Worm (Caenorhabditis elegans) whole organism, L1 larva: ENCODE data around the gene F35F10.6.

Source experiments
- C34B4.2 ChIP-seq: sonication (generic microtip); optimal IDR thresholded peaks from 2 replicates; lab custom pipeline; 2017; ENCODE audit warnings: mild to moderate bottlenecking, missing genetic modification characterization, missing compliant biosample characterization
- F16B12.6 ChIP-seq: fragments of 150-350 bp; optimal IDR thresholded peaks from 2 replicates; lab custom pipeline; 2014; ENCODE audit warnings: missing biosample characterization, missing genetic modification characterization
- Y116A8C.19 ChIP-seq: sonication (generic microtip); optimal IDR thresholded peaks from 2 replicates; lab custom pipeline; 2016; ENCODE audit warnings: missing compliant biosample characterization, missing genetic modification characterization, borderline replicate concordance
- blmp-1 ChIP-seq: fragments of 150-350 bp; optimal IDR thresholded peaks from 2 replicates; lab custom pipeline; 2014; ENCODE audit warnings: missing biosample characterization, missing genetic modification characterization
- ces-1 ChIP-seq: fragments of 150-350 bp; optimal IDR thresholded peaks from 2 replicates; lab custom pipeline; 2014; ENCODE audit warnings: missing biosample characterization, missing genetic modification reagents, missing genetic modification characterization
- dpl-1 ChIP-seq, 3 experiments: fragments of 150-350 bp in 2 of 3; sonication (generic microtip) in 1 of 3; optimal IDR thresholded peaks; 2 replicates each; lab custom pipeline; 2014 to 2017; ENCODE audit warnings: missing biosample characterization in 3 of 3, missing genetic modification characterization in 3 of 3, missing genetic modification reagents in 3 of 3
- egl-13 ChIP-seq: sonication (generic microtip); optimal IDR thresholded peaks from 2 replicates; lab custom pipeline; 2016; ENCODE audit warnings: missing genotype, missing genetic modification reagents, missing genetic modification characterization, missing compliant biosample characterization
- ets-5 ChIP-seq: fragments of 200-800 bp; sonication (Bioruptor generic); IDR thresholded peaks from 2 replicates; pipeline ENCODE4 v1.3.6; 2022; ENCODE audit warnings: missing genetic modification characterization, missing compliant biosample characterization
- grh-1 ChIP-seq: fragments of 200-800 bp; sonication (Bioruptor generic); IDR thresholded peaks from 2 replicates; pipeline ENCODE4 v1.3.6; 2022; ENCODE audit warnings: missing genetic modification reagents, missing genetic modification characterization, missing compliant biosample characterization
- hlh-4 ChIP-seq: sonication (generic microtip); optimal IDR thresholded peaks from 2 replicates; lab custom pipeline; 2016; ENCODE audit warnings: mild to moderate bottlenecking, missing genetic modification characterization, missing compliant biosample characterization
- hpl-2 ChIP-seq: fragments of 150-350 bp; optimal IDR thresholded peaks from 2 replicates; lab custom pipeline; 2014; ENCODE audit warnings: missing biosample characterization, missing genetic modification reagents, missing genetic modification characterization
- irx-1 ChIP-seq: sonication (generic microtip); optimal IDR thresholded peaks from 2 replicates; lab custom pipeline; 2016; ENCODE audit warnings: missing genetic modification characterization, missing compliant biosample characterization
- isw-1 ChIP-seq: fragments of 200-800 bp; sonication (Bioruptor generic); IDR thresholded peaks from 2 replicates; pipeline ENCODE4 v1.3.6; 2022; ENCODE audit warnings: missing genetic modification characterization, missing compliant biosample characterization
- jun-1 ChIP-seq: fragments of 150-350 bp; optimal IDR thresholded peaks from 2 replicates; lab custom pipeline; 2014; ENCODE audit warnings: missing biosample characterization, missing genetic modification reagents, missing genetic modification characterization
- lin-13 ChIP-seq: fragments of 150-350 bp; optimal IDR thresholded peaks from 2 replicates; lab custom pipeline; 2014; ENCODE audit warnings: missing biosample characterization, missing genetic modification reagents, missing genetic modification characterization
- lin-14 ChIP-seq: fragments of 200-800 bp; sonication (Bioruptor generic); optimal IDR thresholded peaks from 2 replicates; lab custom pipeline; 2018; ENCODE audit warnings: mild to moderate bottlenecking, missing genetic modification characterization, moderate library complexity, missing compliant biosample characterization
- lin-15B ChIP-seq: fragments of 150-350 bp; sonication (generic microtip); optimal IDR thresholded peaks from 3 replicates; lab custom pipeline; 2014; ENCODE audit warnings: missing biosample characterization, missing genetic modification characterization
- lin-39 ChIP-seq: fragments of 150-350 bp; optimal IDR thresholded peaks from 2 replicates; lab custom pipeline; 2014; ENCODE audit warnings: missing biosample characterization, missing genetic modification reagents, missing genetic modification characterization
- lsy-2 ChIP-seq, 2 experiments: fragments of 150-350 bp; optimal IDR thresholded peaks; 2 replicates each; lab custom pipeline; 2014; ENCODE audit warnings: missing biosample characterization in 2 of 2, missing genetic modification characterization in 2 of 2
- mab-9 ChIP-seq: fragments of 200-800 bp; sonication (Bioruptor generic); IDR thresholded peaks from 2 replicates; pipeline ENCODE4 v1.3.6; 2022; ENCODE audit warnings: missing genetic modification reagents, missing genetic modification characterization, missing compliant biosample characterization
- mef-2 ChIP-seq: fragments of 150-350 bp; optimal IDR thresholded peaks from 2 replicates; lab custom pipeline; 2014; ENCODE audit warnings: missing biosample characterization, missing genetic modification characterization
- nhr-19 ChIP-seq: fragments of 200-800 bp; sonication (Bioruptor generic); conservative IDR thresholded peaks from 2 replicates; pipeline ENCODE4 v1.3.6; 2022; ENCODE audit warnings: missing genetic modification characterization, missing compliant biosample characterization
- nhr-20 ChIP-seq: sonication (generic microtip); optimal IDR thresholded peaks from 2 replicates; lab custom pipeline; 2016; ENCODE audit warnings: mild to moderate bottlenecking, missing genetic modification characterization, missing compliant biosample characterization
- nhr-28 ChIP-seq: fragments of 150-350 bp; optimal IDR thresholded peaks from 2 replicates; lab custom pipeline; 2014; ENCODE audit warnings: missing biosample characterization, missing genetic modification characterization
- nhr-71 ChIP-seq: sonication (generic microtip); optimal IDR thresholded peaks from 2 replicates; lab custom pipeline; 2016; ENCODE audit warnings: mild to moderate bottlenecking, missing genetic modification characterization, moderate library complexity, missing compliant biosample characterization
- nhr-76 ChIP-seq: sonication (generic microtip); optimal IDR thresholded peaks from 2 replicates; lab custom pipeline; 2017; ENCODE audit warnings: missing biosample characterization, missing genetic modification characterization
- nhr-85 ChIP-seq: sonication (generic microtip); peaks from one replicate; lab custom pipeline; 2016; ENCODE audit warnings: missing genetic modification characterization, inconsistent platforms, missing compliant biosample characterization
- nhr-90 ChIP-seq: sonication (generic microtip); optimal IDR thresholded peaks from 2 replicates; lab custom pipeline; 2016; ENCODE audit warnings: mild to moderate bottlenecking, missing genetic modification characterization, missing compliant biosample characterization; ENCODE audit not compliant: poor library complexity
- pax-3 ChIP-seq: fragments of 200-800 bp; sonication (Bioruptor generic); optimal IDR thresholded peaks from 2 replicates; lab custom pipeline; 2018; ENCODE audit warnings: mild to moderate bottlenecking, missing genetic modification characterization, moderate library complexity, missing compliant biosample characterization
- pqm-1 ChIP-seq: sonication (generic microtip); optimal IDR thresholded peaks from 3 replicates; lab custom pipeline; 2017; ENCODE audit warnings: missing biosample characterization, missing genetic modification characterization
- rnt-1 ChIP-seq: sonication (generic microtip); optimal IDR thresholded peaks from 2 replicates; lab custom pipeline; 2016; ENCODE audit warnings: mild to moderate bottlenecking, missing genetic modification characterization, moderate library complexity, missing compliant biosample characterization
- snpc-4 ChIP-seq: fragments of 150-350 bp; optimal IDR thresholded peaks from 2 replicates; lab custom pipeline; 2014; ENCODE audit warnings: missing biosample characterization, missing genetic modification characterization
- sox-4 ChIP-seq: sonication (generic microtip); optimal IDR thresholded peaks from 2 replicates; lab custom pipeline; 2016; ENCODE audit warnings: missing genetic modification characterization, missing compliant biosample characterization
- sptf-1 ChIP-seq: fragments of 150-350 bp; optimal IDR thresholded peaks from 2 replicates; lab custom pipeline; 2014; ENCODE audit warnings: missing biosample characterization, missing genetic modification characterization
- tlp-1 ChIP-seq: fragments of 150-350 bp; optimal IDR thresholded peaks from 2 replicates; lab custom pipeline; 2014; ENCODE audit warnings: missing biosample characterization, missing genetic modification characterization
- unc-30 ChIP-seq: sonication (generic microtip); optimal IDR thresholded peaks from 2 replicates; lab custom pipeline; 2017; ENCODE audit warnings: missing biosample characterization, missing genetic modification characterization
- unc-86 ChIP-seq: sonication (generic microtip); optimal IDR thresholded peaks from 2 replicates; lab custom pipeline; 2016; ENCODE audit warnings: missing genetic modification characterization, missing compliant biosample characterization
- unc-98 ChIP-seq: fragments of 200-800 bp; sonication (Bioruptor generic); IDR thresholded peaks from 2 replicates; pipeline ENCODE4 v1.3.6; 2022; ENCODE audit warnings: missing genetic modification characterization, missing compliant biosample characterization
- zag-1 ChIP-seq: fragments of 150-350 bp; optimal IDR thresholded peaks from 2 replicates; lab custom pipeline; 2014; ENCODE audit warnings: missing biosample characterization, missing genetic modification characterization

Gene F35F10.6

ce11 chrV:3278101-3278639 is 11.0 kb downstream of the F35F10.6 start, which contains the start of gene fbxa-64 (continued):
- TF ChIP-seq pax-3 (tag; lab: Kevin White, UChicago), result no peak
- TF ChIP-seq sox-4 (tag; lab: Kevin White, UChicago), result no peak
- TF ChIP-seq blmp-1 (tag; lab: Kevin White, UChicago), result peak; percentile 14
- TF ChIP-seq jun-1, result no peak
- no peak for TF ChIP-seq ets-5 (GFP tag; lab: Robert Waterston, UW)
- TF ChIP-seq nhr-20 (tag; lab: Kevin White, UChicago), result peak; percentile 10
- TF ChIP-seq lsy-2 (tag; optimal IDR thresholded peaks at IDR 0.05; lab: Kevin White, UChicago), result peak in 1 of 2 experiments; percentile 2
- no peak for TF ChIP-seq nhr-85 (tag; lab: Kevin White, UChicago)
- no peak for TF ChIP-seq C34B4.2 (tag; lab: Kevin White, UChicago)
- no peak for TF ChIP-seq hlh-4 (tag; lab: Kevin White, UChicago)
- no peak for TF ChIP-seq lin-15B (tag; lab: Kevin White, UChicago)
- TF ChIP-seq nhr-90 (tag; lab: Kevin White, UChicago), result no peak
- no peak for TF ChIP-seq irx-1 (tag; lab: Kevin White, UChicago)
- no peak for TF ChIP-seq unc-30 (tag; lab: Kevin White, UChicago)
- no peak for TF ChIP-seq unc-86 (tag; lab: Kevin White, UChicago)
- no peak for TF ChIP-seq zag-1 (tag; lab: Kevin White, UChicago)
- peak; percentile 21 for TF ChIP-seq nhr-71 (tag; lab: Kevin White, UChicago)
- no peak for TF ChIP-seq pqm-1 (tag; lab: Kevin White, UChicago)
- no peak for TF ChIP-seq mef-2 (tag; lab: Kevin White, UChicago)
- TF ChIP-seq unc-98 (GFP tag; lab: Robert Waterston, UW), result no peak
- TF ChIP-seq nhr-76 (tag; lab: Kevin White, UChicago), result no peak
- no peak for TF ChIP-seq Y116A8C.19
- no peak for TF ChIP-seq grh-1 (GFP tag; lab: Robert Waterston, UW)

- TF ChIP-seq zag-1 (tag; lab: Kevin White, UChicago) (no peak), pqm-1 (tag; lab: Kevin White, UChicago) (no peak), C34B4.2 (tag; lab: Kevin White, UChicago) (no peak), ces-1 (GFP tag; lab: Kevin White, UChicago) (no peak), nhr-28 (tag; lab: Kevin White, UChicago) (no peak), lin-14 (GFP tag; lab: Kevin White, UChicago) (peak; percentile 75), tlp-1 (tag; lab: Kevin White, UChicago) (no peak), nhr-19 (GFP tag; lab: Robert Waterston, UW) (peak; percentile 33; the same call in 1 of the 2 replicates), lin-13 (GFP tag; lab: Kevin White, UChicago) (no peak), rnt-1 (tag; lab: Kevin White, UChicago) (peak; percentile 49), isw-1 (no peak), nhr-71 (tag; lab: Kevin White, UChicago) (peak; percentile 71), lin-39 (tag; lab: Kevin White, UChicago) (no peak), egl-13 (tag; lab: Kevin White, UChicago) (no peak), jun-1 (no peak), hpl-2 (GFP tag; lab: Kevin White, UChicago) (no peak), nhr-20 (tag; lab: Kevin White, UChicago) (peak; percentile 29)
Observed at ce11 chrV:3276184-3276583, 13.0 kb downstream of the F35F10.6 start.

DNA sequence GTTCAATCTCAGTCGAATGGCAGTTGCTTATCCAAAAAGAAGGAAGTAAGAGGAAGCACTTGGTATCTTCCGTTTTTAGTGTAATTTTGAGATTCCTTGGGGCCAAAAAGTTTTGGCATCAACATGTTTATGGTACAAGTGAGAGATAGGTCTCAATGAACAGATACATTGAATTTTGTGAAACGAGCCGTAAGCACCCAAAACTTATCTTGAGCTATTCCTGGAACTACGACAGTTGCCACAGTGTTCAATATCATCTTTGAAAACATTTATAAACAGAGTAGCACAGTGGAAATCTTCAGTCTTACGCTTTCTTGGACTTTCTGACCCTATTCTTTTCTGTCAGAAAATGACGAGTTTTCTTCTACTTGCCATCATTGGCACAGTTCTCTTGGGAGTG is 14.1 kb downstream of the F35F10.6 start, which contains the start of gene T28A11.3:
TSS of gene T28A11.3 (plus strand) at position 301 of the 400 bp plus-strand sequence.
- TF ChIP-seq isw-1 (no peak), lin-15B (tag; lab: Kevin White, UChicago) (no peak), snpc-4 (tag; lab: Kevin White, UChicago) (no peak), F16B12.6 (tag; lab: Kevin White, UChicago) (no peak), lin-13 (GFP tag; lab: Kevin White, UChicago) (no peak), unc-30 (tag; lab: Kevin White, UChicago) (no peak), lsy-2 (tag; optimal IDR thresholded peaks at IDR 0.05; lab: Kevin White, UChicago) (no peak), pax-3 (tag; lab: Kevin White, UChicago) (no peak), dpl-1 (GFP tag; optimal IDR thresholded peaks at IDR 0.05; lab: Kevin White, UChicago) (no peak), zag-1 (tag; lab: Kevin White, UChicago) (no peak), mab-9 (no peak), sptf-1 (tag; lab: Kevin White, UChicago) (no peak)
